Fruit fly (Drosophila melanogaster) whole organism, embryonic: ENCODE measurements around the gene CG31548.
A peak's percentile ranks its signal among the peaks of the same experiment; 100 is the strongest.

Experiments used
- Atf6 ChIP-seq: fragments of 200-800 bp; sonication (Bioruptor generic); IDR thresholded peaks from 2 replicates; pipeline ENCODE4 v1.3.6; 2022; ENCODE audit warnings: missing biosample characterization, missing genetic modification characterization
- BtbVII ChIP-seq: fragments of 200-800 bp; sonication (Bioruptor generic); optimal IDR thresholded peaks from 3 replicates; lab custom pipeline; 2017; ENCODE audit warnings: missing biosample characterization, mild to moderate bottlenecking, missing genetic modification characterization
- C15 ChIP-seq: fragments of 200-800 bp; sonication (Bioruptor generic); IDR thresholded peaks from 3 replicates; pipeline ENCODE4 v1.3.6; 2022; ENCODE audit warnings: missing biosample characterization, missing genetic modification characterization
- CG12744 ChIP-seq: fragments of 200-800 bp; sonication (Bioruptor generic); optimal IDR thresholded peaks from 2 replicates; lab custom pipeline; 2016; ENCODE audit warnings: missing biosample characterization, missing genetic modification characterization
- CG13287 ChIP-seq: fragments of 200-800 bp; sonication (Bioruptor generic); IDR thresholded peaks from 2 replicates; pipeline ENCODE4 v1.3.6; 2022; ENCODE audit warnings: missing biosample characterization, missing genetic modification characterization; ENCODE audit not compliant: partially characterized antibody
- CG16779 ChIP-seq: fragments of 200-800 bp; sonication (Bioruptor generic); IDR thresholded peaks from 2 replicates; pipeline ENCODE4 v1.3.6; 2022; ENCODE audit warnings: missing biosample characterization, missing genetic modification characterization
- CG18011 ChIP-seq: fragments of 200-800 bp; sonication (Bioruptor generic); optimal IDR thresholded peaks from 2 replicates; lab custom pipeline; 2017; ENCODE audit warnings: missing biosample characterization, missing genetic modification characterization, mild to moderate bottlenecking, moderate library complexity, missing genotype
- CG1832 ChIP-seq: fragments of 200-800 bp; sonication (Bioruptor generic); optimal IDR thresholded peaks from 2 replicates; lab custom pipeline; 2017; ENCODE audit warnings: missing biosample characterization, mild to moderate bottlenecking, missing genetic modification characterization, inconsistent platforms
- CG18599 ChIP-seq: fragments of 200-800 bp; sonication (Bioruptor generic); optimal IDR thresholded peaks from 3 replicates; lab custom pipeline; 2017; ENCODE audit warnings: missing biosample characterization, missing genetic modification characterization, mild to moderate bottlenecking, moderate library complexity, missing genetic modification reagents
- CG30020 ChIP-seq: fragments of 200-800 bp; optimal IDR thresholded peaks from 2 replicates; lab custom pipeline; 2019; ENCODE audit warnings: missing biosample characterization, mild to moderate bottlenecking, missing genetic modification characterization, moderate library complexity
- CG30431 ChIP-seq: fragments of 200-800 bp; sonication (Bioruptor generic); optimal IDR thresholded peaks from 2 replicates; lab custom pipeline; 2017; ENCODE audit warnings: missing biosample characterization, missing genetic modification characterization
- CG31224 ChIP-seq: fragments of 200-800 bp; sonication (Bioruptor generic); IDR thresholded peaks from 2 replicates; pipeline ENCODE4 v1.3.6; 2022; ENCODE audit warnings: missing biosample characterization, missing genetic modification characterization
- CG3163 ChIP-seq: fragments of 200-800 bp; sonication (Bioruptor generic); optimal IDR thresholded peaks from 3 replicates; lab custom pipeline; 2016; ENCODE audit warnings: missing biosample characterization, missing genetic modification characterization
- CG3847 ChIP-seq: fragments of 200-800 bp; sonication (Bioruptor generic); IDR thresholded peaks from 2 replicates; pipeline ENCODE4 v1.3.6; 2022; ENCODE audit warnings: missing biosample characterization, missing genetic modification characterization
- CG4282 ChIP-seq: fragments of 200-800 bp; sonication (Bioruptor generic); optimal IDR thresholded peaks from 2 replicates; lab custom pipeline; 2016; ENCODE audit warnings: missing biosample characterization, missing genetic modification characterization
- CG8359 ChIP-seq: fragments of 200-800 bp; sonication (Bioruptor generic); optimal IDR thresholded peaks from 2 replicates; lab custom pipeline; 2017; ENCODE audit warnings: missing biosample characterization, mild to moderate bottlenecking, missing genetic modification characterization, borderline replicate concordance
- CG9727 ChIP-seq: fragments of 200-800 bp; sonication (Bioruptor generic); optimal IDR thresholded peaks from 3 replicates; lab custom pipeline; 2017; ENCODE audit warnings: missing biosample characterization, mild to moderate bottlenecking, missing genetic modification characterization
- Deaf1 ChIP-seq: fragments of 200-800 bp; optimal IDR thresholded peaks from 3 replicates; lab custom pipeline; 2019; ENCODE audit warnings: missing biosample characterization, mild to moderate bottlenecking, missing genetic modification characterization, moderate library complexity
- Dip2 ChIP-seq: fragments of 200-800 bp; sonication (Bioruptor generic); IDR thresholded peaks from 2 replicates; pipeline ENCODE4 v1.3.6; 2022; ENCODE audit warnings: missing biosample characterization, missing genetic modification characterization
- Dref ChIP-seq: fragments of 200-800 bp; sonication (Bioruptor generic); IDR thresholded peaks from 2 replicates; pipeline ENCODE4 v1.3.6; 2022; ENCODE audit warnings: missing biosample characterization, missing genetic modification characterization
- Hey ChIP-seq: fragments of 200-800 bp; sonication (Bioruptor generic); optimal IDR thresholded peaks from 3 replicates; lab custom pipeline; 2018; ENCODE audit warnings: missing biosample characterization, mild to moderate bottlenecking, missing genetic modification characterization
- Kr ChIP-seq: fragments of 200-800 bp; sonication (Bioruptor generic); optimal IDR thresholded peaks from 2 replicates; lab custom pipeline; 2017; ENCODE audit warnings: missing biosample characterization, mild to moderate bottlenecking, missing genetic modification characterization
- Lpt ChIP-seq: fragments of >200 bp; optimal IDR thresholded peaks from 2 replicates; lab custom pipeline; 2018; ENCODE audit warnings: missing biosample characterization, missing genetic modification characterization
- MBD-R2 ChIP-seq: fragments of 200-800 bp; sonication (Bioruptor generic); IDR thresholded peaks from 2 replicates; pipeline ENCODE4 v1.3.6; 2022; ENCODE audit warnings: missing biosample characterization, missing genetic modification characterization
- MESR4 ChIP-seq: fragments of 200-800 bp; sonication (Bioruptor generic); optimal IDR thresholded peaks from 2 replicates; lab custom pipeline; 2018; ENCODE audit warnings: missing biosample characterization, mild to moderate bottlenecking, missing genetic modification characterization, moderate library complexity
- Myb ChIP-seq: fragments of 200-800 bp; sonication (Bioruptor generic); optimal IDR thresholded peaks from 2 replicates; lab custom pipeline; 2016; ENCODE audit warnings: missing biosample characterization, missing genetic modification characterization
- Rx ChIP-seq: fragments of 200-800 bp; sonication (Bioruptor generic); IDR thresholded peaks from 2 replicates; pipeline ENCODE4 v1.3.6; 2022; ENCODE audit warnings: missing biosample characterization, missing genetic modification characterization
- Six4 ChIP-seq: fragments of 200-800 bp; sonication (Bioruptor generic); optimal IDR thresholded peaks from 2 replicates; lab custom pipeline; 2016; ENCODE audit warnings: missing biosample characterization, missing genetic modification characterization
- Ssrp ChIP-seq: fragments of 200-800 bp; sonication (Bioruptor generic); optimal IDR thresholded peaks from 2 replicates; lab custom pipeline; 2018; ENCODE audit warnings: missing biosample characterization, mild to moderate bottlenecking, missing genetic modification characterization, moderate library complexity
- TFAM ChIP-seq: fragments of 200-800 bp; sonication (Bioruptor generic); optimal IDR thresholded peaks from 2 replicates; lab custom pipeline; 2017; ENCODE audit warnings: missing biosample characterization, missing genetic modification characterization, inconsistent platforms
- cato ChIP-seq: fragments of 200-800 bp; sonication (Bioruptor generic); optimal IDR thresholded peaks from 2 replicates; lab custom pipeline; 2016; ENCODE audit warnings: missing biosample characterization, missing genetic modification characterization, borderline replicate concordance
- dmrt11E ChIP-seq: fragments of 200-800 bp; sonication (Bioruptor generic); optimal IDR thresholded peaks from 3 replicates; lab custom pipeline; 2018; ENCODE audit warnings: missing biosample characterization, mild to moderate bottlenecking, missing genetic modification characterization, moderate library complexity
- dmrt99B ChIP-seq: fragments of 200-800 bp; sonication (Bioruptor generic); optimal IDR thresholded peaks from 2 replicates; lab custom pipeline; 2018; ENCODE audit warnings: missing biosample characterization, mild to moderate bottlenecking, missing genetic modification characterization, moderate library complexity
- eve ChIP-seq, 2 experiments: fragments of >200 bp; optimal IDR thresholded peaks; 2 replicates each; lab custom pipeline; 2017; ENCODE audit warnings: missing biosample characterization in 2 of 2, missing genetic modification characterization in 2 of 2
- fu2 ChIP-seq: fragments of 200-800 bp; sonication (Bioruptor generic); optimal IDR thresholded peaks from 2 replicates; lab custom pipeline; 2016; ENCODE audit warnings: missing biosample characterization, missing genetic modification characterization
- gce ChIP-seq: fragments of 200-800 bp; sonication (Bioruptor generic); IDR thresholded peaks from 3 replicates; pipeline ENCODE4 v1.3.6; 2022; ENCODE audit warnings: missing biosample characterization, missing genetic modification characterization
- hbn ChIP-seq: fragments of 200-800 bp; sonication (Bioruptor generic); IDR thresholded peaks from 2 replicates; pipeline ENCODE4 v1.3.6; 2022; ENCODE audit warnings: missing biosample characterization, missing genetic modification characterization; ENCODE audit not compliant: partially characterized antibody
- ken ChIP-seq: fragments of 200-800 bp; sonication (Bioruptor generic); IDR thresholded peaks from 3 replicates; pipeline ENCODE4 v1.3.6; 2022; ENCODE audit warnings: missing biosample characterization, missing genetic modification characterization
- lov ChIP-seq, 2 experiments: fragments of 200-800 bp in 1 of 2; fragments of >200 bp in 1 of 2; sonication (Bioruptor generic) in 1 of 2; IDR thresholded peaks in 1 of 2; optimal IDR thresholded peaks in 1 of 2; 2 replicates in 1 of 2; 3 replicates in 1 of 2; pipeline versions ENCODE4 v1.3.6 to Lab custom; 2017 to 2022; ENCODE audit warnings: missing biosample characterization in 1 of 2, missing genetic modification characterization in 1 of 2
- mam ChIP-seq: fragments of 200-800 bp; sonication (Bioruptor generic); optimal IDR thresholded peaks from 3 replicates; lab custom pipeline; 2016; ENCODE audit warnings: missing biosample characterization, missing genetic modification characterization
- onecut ChIP-seq: fragments of 200-800 bp; sonication (Bioruptor generic); IDR thresholded peaks from 2 replicates; pipeline ENCODE4 v1.3.6; 2022; ENCODE audit warnings: missing biosample characterization, missing genetic modification characterization
- psq ChIP-seq: fragments of 200-800 bp; sonication (Bioruptor generic); optimal IDR thresholded peaks from 2 replicates; lab custom pipeline; 2017; ENCODE audit warnings: missing biosample characterization, missing genetic modification characterization
- ranshi ChIP-seq: fragments of 200-800 bp; sonication (Bioruptor generic); IDR thresholded peaks from 2 replicates; pipeline ENCODE4 v1.3.6; 2022; ENCODE audit warnings: missing biosample characterization, missing genetic modification characterization
- slp2 ChIP-seq: fragments of 200-800 bp; sonication (Bioruptor generic); optimal IDR thresholded peaks from 2 replicates; lab custom pipeline; 2016; ENCODE audit warnings: missing biosample characterization, missing genetic modification characterization
- sna ChIP-seq: fragments of 200-800 bp; sonication (Bioruptor generic); IDR thresholded peaks from 2 replicates; pipeline ENCODE4 v1.3.6; 2022; ENCODE audit warnings: missing biosample characterization, missing genetic modification characterization; ENCODE audit not compliant: partially characterized antibody
- sqz ChIP-seq: fragments of 200-800 bp; sonication (Bioruptor generic); optimal IDR thresholded peaks from 3 replicates; lab custom pipeline; 2018; ENCODE audit warnings: missing biosample characterization, mild to moderate bottlenecking, missing genetic modification characterization
- sr ChIP-seq: fragments of 200-800 bp; sonication (Bioruptor generic); IDR thresholded peaks from 3 replicates; pipeline ENCODE4 v1.3.6; 2022; ENCODE audit warnings: missing biosample characterization, missing genetic modification characterization
- toy ChIP-seq: fragments of 200-800 bp; sonication (Bioruptor generic); IDR thresholded peaks from 2 replicates; pipeline ENCODE4 v1.3.6; 2022; ENCODE audit warnings: missing biosample characterization, missing genetic modification characterization
- trem ChIP-seq: fragments of 200-800 bp; optimal IDR thresholded peaks from 3 replicates; lab custom pipeline; 2019; ENCODE audit warnings: missing biosample characterization, mild to moderate bottlenecking, missing genetic modification characterization, moderate library complexity
- trh ChIP-seq: fragments of 200-800 bp; sonication (Bioruptor generic); optimal IDR thresholded peaks from 2 replicates; lab custom pipeline; 2016; ENCODE audit warnings: missing biosample characterization, missing genetic modification characterization

The CG31548 gene

DNA sequence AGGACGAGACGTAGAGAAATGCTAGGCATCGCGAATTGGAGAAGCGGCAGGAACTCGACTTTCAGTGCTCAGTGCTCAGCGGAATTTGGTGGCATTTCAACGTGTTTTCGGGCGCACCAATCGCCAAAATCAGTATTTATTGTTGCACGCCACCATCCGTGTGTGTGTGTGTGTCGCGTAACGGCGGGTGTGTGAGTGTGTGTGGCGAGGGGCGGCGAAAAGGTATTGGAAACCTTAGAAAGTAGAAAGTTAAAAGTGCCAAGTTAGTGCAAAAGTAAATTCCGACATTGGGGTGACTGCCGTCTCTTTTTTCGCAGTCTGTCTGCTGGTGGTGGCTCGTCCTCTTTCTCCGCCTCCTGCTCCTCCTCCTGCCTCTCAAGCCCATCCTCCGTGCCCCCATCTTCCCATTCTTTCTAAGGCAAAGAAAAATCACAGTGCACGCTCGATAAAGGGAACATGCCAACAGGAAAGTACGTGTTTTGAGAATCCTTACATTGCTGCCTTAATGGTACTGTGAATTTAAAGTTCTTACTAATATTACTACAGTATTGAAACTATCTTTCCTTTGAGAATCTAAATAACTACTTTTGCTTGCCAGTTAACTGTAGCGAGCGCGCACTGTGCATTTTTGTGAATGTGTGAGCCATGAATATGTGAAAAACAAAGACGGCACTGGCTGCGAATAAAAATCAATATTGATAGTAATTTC is 49.6 kb upstream of the CG31548 start (continued):
- TF ChIP-seq Hey (tag; lab: Kevin White, UChicago) (no peak), Rx (no peak), Six4 (GFP tag; lab: Kevin White, UChicago) (no peak), CG1832 (GFP tag; lab: Kevin White, UChicago) (no peak), Myb (GFP tag; lab: Kevin White, UChicago) (no peak), trem (tag; lab: Kevin White, UChicago) (no peak), Deaf1 (tag; lab: Kevin White, UChicago) (peak; percentile 16), psq (GFP tag; lab: Kevin White, UChicago) (no peak), CG16779 (peak; percentile 42; the same call in 1 of the 2 replicates), mam (no peak), eve (GFP tag; optimal IDR thresholded peaks at IDR 0.05; lab: Kevin White, UChicago) (no peak), CG18599 (GFP tag; lab: Kevin White, UChicago) (peak; percentile 81), BtbVII (GFP tag; lab: Kevin White, UChicago) (peak; percentile 25), sqz (GFP tag; lab: Kevin White, UChicago) (no peak), MBD-R2 (peak; percentile 11; the same call in 1 of the 2 replicates), ken (GFP tag; lab: Robert Waterston, UW) (peak; percentile 40; the same call in 1 of the 3 replicates), CG8359 (peak; percentile 30), C15 (GFP tag; lab: Robert Waterston, UW) (no peak), trh (no peak), CG30020 (tag; lab: Kevin White, UChicago) (no peak), CG12744 (GFP tag; lab: Kevin White, UChicago) (no peak), CG18011 (no peak), sr (GFP tag; lab: Robert Waterston, UW) (no peak), CG31224 (GFP tag; lab: Robert Waterston, UW) (no peak), Ssrp (tag; lab: Kevin White, UChicago) (peak; percentile 47), CG9727 (GFP tag; lab: Kevin White, UChicago) (peak; percentile 45), toy (GFP tag; lab: Robert Waterston, UW) (no peak), CG30431 (GFP tag; lab: Kevin White, UChicago) (peak; percentile 18), CG3163 (GFP tag; lab: Kevin White, UChicago) (no peak), lov (optimal IDR thresholded peaks at IDR 0.05; lab: Kevin White, UChicago) (no peak), lov (GFP tag; IDR thresholded peaks at IDR 0.05; lab: Robert Waterston, UW) (no peak), cato (no peak), ranshi (GFP tag; lab: Robert Waterston, UW) (no peak), gce (GFP tag; lab: Robert Waterston, UW) (no peak), fu2 (no peak), slp2 (GFP tag; lab: Kevin White, UChicago) (peak; percentile 24), Kr (no peak), hbn (no peak), sna (GFP tag; lab: Robert Waterston, UW) (no peak), CG13287 (no peak), dmrt11E (tag; lab: Kevin White, UChicago) (no peak), TFAM (no peak), CG3847 (no peak), onecut (GFP tag; lab: Robert Waterston, UW) (no peak; the same call in 1 of the 2 replicates), Dip2 (no peak), Atf6 (GFP tag; lab: Robert Waterston, UW) (no peak; the same call in 1 of the 2 replicates), Lpt (GFP tag; lab: Kevin White, UChicago) (no peak), dmrt99B (tag; lab: Kevin White, UChicago) (peak; percentile 77), Dref (no peak), CG4282 (GFP tag; lab: Kevin White, UChicago) (no peak), MESR4 (GFP tag; lab: Kevin White, UChicago) (no peak)
